Fruit fly (Drosophila melanogaster) whole organism, embryonic: ENCODE results near the gene yrt.

Experiments used
- Abd-B ChIP-seq: fragments of 200-800 bp; sonication (Bioruptor generic); optimal IDR thresholded peaks from 2 replicates; lab custom pipeline; 2018; ENCODE audit warnings: missing biosample characterization, mild to moderate bottlenecking, missing genetic modification characterization, moderate library complexity
- Atf-2 ChIP-seq: fragments of 200-800 bp; sonication (Bioruptor generic); optimal IDR thresholded peaks from 2 replicates; lab custom pipeline; 2016; ENCODE audit warnings: missing biosample characterization, missing genetic modification characterization
- Awh ChIP-seq: fragments of 200-800 bp; sonication (Bioruptor generic); IDR thresholded peaks from 2 replicates; pipeline ENCODE4, ENCODE4 v1.3.6; 2022; ENCODE audit warnings: missing biosample characterization, missing genetic modification characterization
- BtbVII ChIP-seq: fragments of 200-800 bp; sonication (Bioruptor generic); optimal IDR thresholded peaks from 3 replicates; lab custom pipeline; 2017; ENCODE audit warnings: missing biosample characterization, mild to moderate bottlenecking, missing genetic modification characterization
- Bteb2 ChIP-seq: fragments of 200-800 bp; sonication (Bioruptor generic); optimal IDR thresholded peaks from 2 replicates; lab custom pipeline; 2016; ENCODE audit warnings: missing biosample characterization, missing genetic modification characterization
- CG10565 ChIP-seq: fragments of 200-800 bp; sonication (Bioruptor generic); optimal IDR thresholded peaks from 3 replicates; lab custom pipeline; 2016; ENCODE audit warnings: missing biosample characterization, mild to moderate bottlenecking, missing genetic modification characterization
- CG10979 ChIP-seq: fragments of 200-800 bp; sonication (Bioruptor generic); optimal IDR thresholded peaks from 2 replicates; lab custom pipeline; 2018; ENCODE audit warnings: missing biosample characterization, mild to moderate bottlenecking, missing genetic modification characterization, moderate library complexity
- CG12236 ChIP-seq: fragments of 200-800 bp; sonication (Bioruptor generic); optimal IDR thresholded peaks from 2 replicates; lab custom pipeline; 2016; ENCODE audit warnings: missing biosample characterization, missing genetic modification characterization
- CG15011 ChIP-seq: fragments of 200-800 bp; sonication (Bioruptor generic); optimal IDR thresholded peaks from 3 replicates; lab custom pipeline; 2018; ENCODE audit warnings: missing biosample characterization, mild to moderate bottlenecking, missing genetic modification characterization
- CG15514 ChIP-seq: fragments of 200-800 bp; sonication (Bioruptor generic); optimal IDR thresholded peaks from 3 replicates; lab custom pipeline; 2017; ENCODE audit warnings: missing biosample characterization, missing genetic modification characterization, mild to moderate bottlenecking, moderate library complexity, missing genetic modification reagents
- CG17186 ChIP-seq: fragments of 200-800 bp; sonication (Bioruptor generic); optimal IDR thresholded peaks from 3 replicates; lab custom pipeline; 2017; ENCODE audit warnings: missing biosample characterization, missing genetic modification reagents, missing genetic modification characterization
- CG17385 ChIP-seq: fragments of 200-800 bp; sonication (Bioruptor generic); optimal IDR thresholded peaks from 3 replicates; lab custom pipeline; 2018; ENCODE audit warnings: missing biosample characterization, mild to moderate bottlenecking, missing genetic modification characterization
- CG17612 ChIP-seq: fragments of 200-800 bp; sonication (Bioruptor generic); IDR thresholded peaks from 2 replicates; pipeline ENCODE4 v1.3.6; 2022; ENCODE audit warnings: missing biosample characterization, missing genetic modification characterization
- CG17829 ChIP-seq: fragments of 200-800 bp; optimal IDR thresholded peaks from 2 replicates; lab custom pipeline; 2019; ENCODE audit warnings: missing biosample characterization, mild to moderate bottlenecking, missing genetic modification characterization, moderate library complexity
- CG2116 ChIP-seq: fragments of 200-800 bp; sonication (Bioruptor generic); optimal IDR thresholded peaks from 3 replicates; lab custom pipeline; 2018; ENCODE audit warnings: missing biosample characterization, mild to moderate bottlenecking, missing genetic modification characterization
- CG33557 ChIP-seq: fragments of 200-800 bp; sonication (Bioruptor generic); optimal IDR thresholded peaks from 2 replicates; lab custom pipeline; 2019; ENCODE audit warnings: missing biosample characterization, mild to moderate bottlenecking, missing genetic modification characterization, moderate library complexity
- CG4282 ChIP-seq: fragments of 200-800 bp; sonication (Bioruptor generic); optimal IDR thresholded peaks from 2 replicates; lab custom pipeline; 2016; ENCODE audit warnings: missing biosample characterization, missing genetic modification characterization
- CG43689 ChIP-seq: fragments of 200-800 bp; sonication (Bioruptor generic); IDR thresholded peaks from 2 replicates; pipeline ENCODE4 v1.3.6; 2022; ENCODE audit warnings: missing biosample characterization, missing genetic modification characterization
- CG5245 ChIP-seq: fragments of 200-800 bp; sonication (Bioruptor generic); optimal IDR thresholded peaks from 3 replicates; lab custom pipeline; 2016; ENCODE audit warnings: missing biosample characterization, missing genetic modification characterization
- CG7987 ChIP-seq: fragments of 200-800 bp; sonication (Bioruptor generic); optimal IDR thresholded peaks from 2 replicates; lab custom pipeline; 2018; ENCODE audit warnings: missing biosample characterization, mild to moderate bottlenecking, missing genetic modification characterization, moderate library complexity
- CG8765 ChIP-seq: fragments of 200-800 bp; sonication (Bioruptor generic); IDR thresholded peaks from 2 replicates; pipeline ENCODE4 v1.3.6; 2022; ENCODE audit warnings: missing biosample characterization, missing genetic modification characterization
- CG9437 ChIP-seq: fragments of 200-800 bp; sonication (Bioruptor generic); optimal IDR thresholded peaks from 2 replicates; lab custom pipeline; 2018; ENCODE audit warnings: missing biosample characterization, mild to moderate bottlenecking, missing genetic modification characterization
- CG9609 ChIP-seq: fragments of 200-800 bp; sonication (Bioruptor generic); optimal IDR thresholded peaks from 3 replicates; lab custom pipeline; 2016; ENCODE audit warnings: missing biosample characterization, missing genetic modification characterization
- CkIIα-i1 ChIP-seq: fragments of 200-800 bp; sonication (Bioruptor generic); IDR thresholded peaks from 2 replicates; pipeline ENCODE4 v1.3.6; 2022; ENCODE audit warnings: missing biosample characterization, missing genetic modification characterization
- D19B ChIP-seq: fragments of 200-800 bp; sonication (Bioruptor generic); optimal IDR thresholded peaks from 2 replicates; lab custom pipeline; 2017; ENCODE audit warnings: missing biosample characterization, mild to moderate bottlenecking, missing genetic modification characterization
- Ets97D ChIP-seq: fragments of 200-800 bp; sonication (Bioruptor generic); optimal IDR thresholded peaks from 3 replicates; lab custom pipeline; 2016; ENCODE audit warnings: missing biosample characterization, missing genetic modification characterization
- Fer1 ChIP-seq: fragments of 200-800 bp; sonication (Bioruptor generic); optimal IDR thresholded peaks from 2 replicates; lab custom pipeline; 2017; ENCODE audit warnings: missing biosample characterization, mild to moderate bottlenecking, missing genetic modification characterization
- HmgD ChIP-seq: fragments of 200-800 bp; sonication (Bioruptor generic); optimal IDR thresholded peaks from 3 replicates; lab custom pipeline; 2016; ENCODE audit warnings: missing biosample characterization, missing genetic modification characterization
- Hr51 ChIP-seq, 2 experiments: fragments of 200-800 bp; sonication (Bioruptor generic); optimal IDR thresholded peaks; 2 replicates in 1 of 2; 3 replicates in 1 of 2; lab custom pipeline; 2016 to 2018; ENCODE audit warnings: missing biosample characterization in 2 of 2, missing genetic modification characterization in 2 of 2, mild to moderate bottlenecking in 1 of 2, moderate library complexity in 1 of 2
- Hr78 ChIP-seq, 2 experiments: fragments of 200-800 bp in 1 of 2; fragments of >200 bp in 1 of 2; sonication (Bioruptor generic) in 1 of 2; optimal IDR thresholded peaks; 2 replicates each; lab custom pipeline; 2017 to 2019; ENCODE audit warnings: missing biosample characterization in 2 of 2, missing genetic modification characterization in 2 of 2, mild to moderate bottlenecking in 1 of 2, moderate library complexity in 1 of 2
- Lhr ChIP-seq: fragments of 200-800 bp; sonication (Bioruptor generic); optimal IDR thresholded peaks from 3 replicates; lab custom pipeline; 2017; ENCODE audit warnings: mild to moderate bottlenecking, missing biosample characterization, missing genetic modification reagents, missing genetic modification characterization
- Neu2 ChIP-seq: fragments of 200-800 bp; sonication (Bioruptor generic); optimal IDR thresholded peaks from 3 replicates; lab custom pipeline; 2016; ENCODE audit warnings: missing biosample characterization, missing genetic modification characterization, borderline replicate concordance
- Spps ChIP-seq: fragments of 200-800 bp; sonication (Bioruptor generic); optimal IDR thresholded peaks from 2 replicates; lab custom pipeline; 2018; ENCODE audit warnings: missing biosample characterization, mild to moderate bottlenecking, missing genetic modification characterization
- ab ChIP-seq: fragments of 200-800 bp; sonication (Bioruptor generic); optimal IDR thresholded peaks from 2 replicates; lab custom pipeline; 2016; ENCODE audit warnings: missing biosample characterization, missing genetic modification characterization
- ac ChIP-seq: fragments of 200-800 bp; sonication (Bioruptor generic); optimal IDR thresholded peaks from 3 replicates; lab custom pipeline; 2017; ENCODE audit warnings: missing biosample characterization, mild to moderate bottlenecking, missing genetic modification characterization
- bigmax ChIP-seq: fragments of 200-800 bp; sonication (Bioruptor generic); optimal IDR thresholded peaks from 2 replicates; lab custom pipeline; 2018; ENCODE audit warnings: missing biosample characterization, mild to moderate bottlenecking, missing genetic modification characterization
- dati ChIP-seq: fragments of 200-800 bp; sonication (Bioruptor generic); IDR thresholded peaks from 2 replicates; pipeline ENCODE4 v1.3.6; 2022; ENCODE audit warnings: missing biosample characterization, missing genetic modification characterization
- dpn ChIP-seq, 2 experiments: fragments of 200-800 bp; sonication (Bioruptor generic); optimal IDR thresholded peaks; 3 replicates each; lab custom pipeline; 2016; ENCODE audit warnings: missing biosample characterization in 2 of 2, missing genetic modification characterization in 2 of 2
- fru ChIP-seq: fragments of >200 bp; optimal IDR thresholded peaks from 2 replicates; lab custom pipeline; 2017
- ham ChIP-seq: fragments of 200-800 bp; sonication (Bioruptor generic); IDR thresholded peaks from 2 replicates; pipeline ENCODE4 v1.3.6; 2022; ENCODE audit warnings: missing biosample characterization, missing genetic modification characterization
- hb ChIP-seq: fragments of 200-800 bp; sonication (Bioruptor generic); IDR thresholded peaks from 3 replicates; pipeline ENCODE4 v1.3.6; 2022; ENCODE audit warnings: missing biosample characterization, missing genetic modification characterization; ENCODE audit not compliant: partially characterized antibody
- klu ChIP-seq: fragments of 200-800 bp; sonication (Bioruptor generic); IDR thresholded peaks from 2 replicates; pipeline ENCODE4 v1.3.6; 2022; ENCODE audit warnings: missing biosample characterization, missing genetic modification characterization
- lola ChIP-seq, 3 experiments: fragments of >200 bp in 2 of 3; fragments of 200-800 bp in 1 of 3; sonication (Bioruptor generic) in 1 of 3; optimal IDR thresholded peaks; 2 replicates each; lab custom pipeline; 2017 to 2019; ENCODE audit warnings: missing biosample characterization in 3 of 3, missing genetic modification characterization in 3 of 3, mild to moderate bottlenecking in 1 of 3, moderate library complexity in 1 of 3
- nau ChIP-seq: fragments of 200-800 bp; sonication (Bioruptor generic); optimal IDR thresholded peaks from 3 replicates; lab custom pipeline; 2017; ENCODE audit warnings: missing biosample characterization, mild to moderate bottlenecking, missing genetic modification characterization, missing genetic modification reagents
- nmo ChIP-seq: fragments of 200-800 bp; sonication (Bioruptor generic); optimal IDR thresholded peaks from 2 replicates; lab custom pipeline; 2018; ENCODE audit warnings: missing biosample characterization, mild to moderate bottlenecking, missing genetic modification characterization, moderate library complexity
- nom ChIP-seq: fragments of 200-800 bp; sonication (Bioruptor generic); optimal IDR thresholded peaks from 2 replicates; lab custom pipeline; 2017; ENCODE audit warnings: missing biosample characterization, missing genetic modification characterization, mild to moderate bottlenecking, moderate library complexity, missing genetic modification reagents
- pros ChIP-seq: fragments of 200-800 bp; sonication (Bioruptor generic); optimal IDR thresholded peaks from 3 replicates; lab custom pipeline; 2019; ENCODE audit warnings: missing biosample characterization, mild to moderate bottlenecking, missing genetic modification characterization, moderate library complexity
- sens-2 ChIP-seq: fragments of 200-800 bp; sonication (Bioruptor generic); IDR thresholded peaks from 2 replicates; pipeline ENCODE4 v1.3.6; 2022; ENCODE audit warnings: missing biosample characterization, missing genetic modification characterization
- sim ChIP-seq: fragments of 200-800 bp; sonication (Bioruptor generic); IDR thresholded peaks from 2 replicates; pipeline ENCODE4 v1.3.6; 2022; ENCODE audit warnings: missing biosample characterization, missing genetic modification characterization
- slou ChIP-seq: fragments of 200-800 bp; sonication (Bioruptor generic); optimal IDR thresholded peaks from 3 replicates; lab custom pipeline; 2016; ENCODE audit warnings: missing biosample characterization, missing genetic modification characterization

The yrt gene

DNA sequence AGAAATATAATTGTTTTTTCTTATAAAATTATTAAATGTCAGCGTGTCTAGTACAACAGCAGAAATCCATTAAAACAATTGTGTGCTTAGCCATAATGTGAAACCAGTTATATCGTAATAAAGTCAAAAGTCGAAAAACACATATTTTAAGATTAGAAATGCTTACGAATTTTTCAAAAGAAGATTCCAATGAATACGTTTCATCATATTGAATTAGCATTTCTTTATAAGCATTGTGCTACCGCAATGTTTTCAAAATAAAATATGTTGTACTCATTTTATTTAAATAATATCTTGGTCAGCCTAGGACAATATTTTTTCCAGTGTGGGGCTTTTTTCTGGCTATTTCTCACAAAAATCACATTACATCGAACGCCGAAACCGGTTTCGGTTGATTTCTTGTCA lies 18.1 kb upstream of the yrt start (continued):
- TF ChIP-seq dati (GFP tag; lab: Robert Waterston, UW) (no peak), sim (0 out of 2 replicates have a peak, but pooled peaks have one; percentile 13), Lhr (GFP tag; lab: Kevin White, UChicago) (peak; percentile 37), ab (GFP tag; lab: Kevin White, UChicago) (no peak), BtbVII (GFP tag; lab: Kevin White, UChicago) (peak; percentile 82), Fer1 (GFP tag; lab: Kevin White, UChicago) (peak; percentile 77), HmgD (GFP tag; lab: Kevin White, UChicago) (no peak), CG15514 (GFP tag; lab: Kevin White, UChicago) (peak; percentile 36), CG15011 (GFP tag; lab: Kevin White, UChicago) (peak; percentile 75), fru (lab: Kevin White, UChicago) (no peak), CkIIα-i1 (GFP tag; lab: Robert Waterston, UW) (no peak), slou (peak; percentile 58), nom (GFP tag; lab: Kevin White, UChicago) (no peak), CG10979 (tag; lab: Kevin White, UChicago) (peak; percentile 86), CG2116 (GFP tag; lab: Kevin White, UChicago) (peak; percentile 30), Awh (GFP tag; lab: Robert Waterston, UW) (no peak), sens-2 (GFP tag; lab: Robert Waterston, UW) (no peak), CG10565 (no peak), Bteb2 (GFP tag; lab: Kevin White, UChicago) (peak; percentile 21), nmo (GFP tag; lab: Kevin White, UChicago) (peak; percentile 90), pros (no peak), CG9437 (GFP tag; lab: Kevin White, UChicago) (peak; percentile 83), ac (GFP tag; lab: Kevin White, UChicago) (no peak), ham (0 out of 2 replicates have a peak, but pooled peaks have one; percentile 48), D19B (peak; percentile 62), dpn (GFP tag; optimal IDR thresholded peaks at IDR 0.05; lab: Kevin White, UChicago) (peak; percentile 73 to 77), CG33557 (peak; percentile 52), CG12236 (GFP tag; lab: Kevin White, UChicago) (peak; percentile 42), Spps (tag; lab: Kevin White, UChicago) (peak; percentile 63), CG9609 (GFP tag; lab: Kevin White, UChicago) (peak; percentile 36), Neu2 (GFP tag; lab: Kevin White, UChicago) (no peak), Ets97D (GFP tag; lab: Kevin White, UChicago) (peak; percentile 11), Hr78 (GFP tag; optimal IDR thresholded peaks at IDR 0.05; lab: Kevin White, UChicago) (peak in 1 of 2 experiments; percentile 56), CG17186 (GFP tag; lab: Kevin White, UChicago) (no peak), CG4282 (GFP tag; lab: Kevin White, UChicago) (no peak), CG43689 (GFP tag; lab: Robert Waterston, UW) (no peak), hb (GFP tag; lab: Robert Waterston, UW) (no peak), CG5245 (GFP tag; lab: Kevin White, UChicago) (peak; percentile 54), CG17829 (tag; lab: Kevin White, UChicago) (peak; percentile 83), nau (GFP tag; lab: Kevin White, UChicago) (peak; percentile 69), bigmax (GFP tag; lab: Kevin White, UChicago) (no peak), CG7987 (GFP tag; lab: Kevin White, UChicago) (peak; percentile 34), CG8765 (GFP tag; lab: Robert Waterston, UW) (no peak), lola (GFP tag; optimal IDR thresholded peaks at IDR 0.05; lab: Kevin White, UChicago) (peak in 1 of 3 experiments; percentile 86), CG17612 (no peak), Hr51 (GFP tag; optimal IDR thresholded peaks at IDR 0.05; lab: Kevin White, UChicago) (peak; percentile 22 to 89), Abd-B (GFP tag; lab: Kevin White, UChicago) (peak; percentile 76), Atf-2 (GFP tag; lab: Kevin White, UChicago) (peak; percentile 23), klu (GFP tag; lab: Robert Waterston, UW) (peak; percentile 23; the same call in 1 of the 2 replicates), CG17385 (peak; percentile 74)
